Worm (Caenorhabditis elegans) whole organism, young adult: ENCODE measurements around the gene F38E1.3.

Source experiments
- K11D2.4 ChIP-seq: fragments of 200-800 bp; sonication (Bioruptor generic); IDR thresholded peaks from 2 replicates; pipeline ENCODE4 v1.3.6; 2022; ENCODE audit warnings: missing genetic modification reagents, missing genetic modification characterization, missing compliant biosample characterization
- ceh-40 ChIP-seq: fragments of 200-800 bp; sonication (Bioruptor generic); IDR thresholded peaks from 2 replicates; pipeline ENCODE4 v1.3.6; 2022; ENCODE audit warnings: missing genetic modification characterization, missing compliant biosample characterization
- efl-1 ChIP-seq: fragments of 150-350 bp; optimal IDR thresholded peaks from 2 replicates; lab custom pipeline; 2014; ENCODE audit warnings: missing biosample characterization, missing genetic modification reagents, missing genetic modification characterization
- ekl-4 ChIP-seq: fragments of 200-800 bp; sonication (Bioruptor generic); IDR thresholded peaks from 2 replicates; pipeline ENCODE4 v1.3.6; 2022; ENCODE audit warnings: missing genetic modification reagents, missing genetic modification characterization, missing compliant biosample characterization
- lsl-1 ChIP-seq: fragments of 200-800 bp; sonication (Bioruptor generic); optimal IDR thresholded peaks from 2 replicates; lab custom pipeline; 2018; ENCODE audit warnings: mild to moderate bottlenecking, missing genetic modification characterization, moderate library complexity, missing compliant biosample characterization
- madf-10 ChIP-seq: sonication (generic microtip); optimal IDR thresholded peaks from 2 replicates; lab custom pipeline; 2016; ENCODE audit warnings: mild to moderate bottlenecking, missing genetic modification characterization, missing compliant biosample characterization
- madf-6 ChIP-seq: fragments of 200-800 bp; sonication (Bioruptor generic); IDR thresholded peaks from 2 replicates; pipeline ENCODE4 v1.3.6; 2022; ENCODE audit warnings: missing genetic modification reagents, missing genetic modification characterization, missing compliant biosample characterization
- nfya-1 ChIP-seq: sonication (generic microtip); optimal IDR thresholded peaks from 2 replicates; lab custom pipeline; 2017; ENCODE audit warnings: antibody characterized with exemption, missing compliant biosample characterization, missing genetic modification characterization, borderline replicate concordance; ENCODE audit not compliant: insufficient read depth
- snpc-1.3 ChIP-seq: sonication (generic microtip); optimal IDR thresholded peaks from 2 replicates; lab custom pipeline; 2017; ENCODE audit warnings: missing genetic modification characterization, mild to moderate bottlenecking, missing compliant biosample characterization, antibody characterized with exemption, moderate library complexity, missing genotype, missing genetic modification reagents; ENCODE audit not compliant: insufficient read depth
- snpc-4 ChIP-seq, 5 experiments: fragments of 150-350 bp in 1 of 5; sonication (generic microtip) in 4 of 5; optimal IDR thresholded peaks; 2 replicates each; lab custom pipeline; 2014 to 2018; ENCODE audit warnings: missing genetic modification characterization in 5 of 5, missing biosample characterization in 3 of 5, antibody characterized with exemption in 2 of 5, mild to moderate bottlenecking in 2 of 5, missing compliant biosample characterization in 2 of 5, missing genotype in 2 of 5, moderate library complexity in 2 of 5, missing genetic modification reagents in 1 of 5
- unc-130 ChIP-seq: sonication (generic microtip); optimal IDR thresholded peaks from 2 replicates; lab custom pipeline; 2016; ENCODE audit warnings: missing genetic modification reagents, missing genetic modification characterization, missing compliant biosample characterization

DNA sequence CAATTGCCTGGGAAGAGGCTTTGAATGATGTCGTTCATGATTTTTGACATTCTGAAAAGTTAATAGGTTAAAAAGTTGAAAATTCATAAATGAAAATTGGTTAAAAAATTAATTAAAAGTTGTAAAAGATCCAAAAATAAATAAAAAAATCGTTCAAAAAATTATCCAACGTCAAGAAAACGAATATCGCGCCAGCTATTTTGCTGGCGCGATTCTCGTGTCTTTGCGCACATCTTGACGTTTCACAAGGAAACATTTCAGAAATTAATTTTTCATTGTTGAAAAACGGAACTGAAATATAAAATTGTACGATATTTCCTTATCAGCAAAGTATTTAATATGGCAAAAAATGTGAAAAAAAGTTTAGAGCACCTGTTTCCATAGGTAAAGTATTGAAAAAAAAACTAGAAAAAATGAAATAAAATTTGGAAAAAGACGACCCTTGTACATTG, 16.8 kb upstream of the F38E1.3 start, which contains the start of gene mpdu-1:
- TF ChIP-seq snpc-4 (GFP tag; optimal IDR thresholded peaks at IDR 0.05; lab: Kevin White, UChicago) (peak; percentile 28), snpc-4 (tag; optimal IDR thresholded peaks at IDR 0.05; lab: Kevin White, UChicago) (peak in 2 of 4 experiments; percentile 72 to 82), K11D2.4 (GFP tag; lab: Robert Waterston, UW) (no peak), lsl-1 (GFP tag; lab: Kevin White, UChicago) (peak; percentile 42), unc-130 (GFP tag; lab: Kevin White, UChicago) (no peak), madf-10 (tag; lab: Kevin White, UChicago) (no peak), madf-6 (GFP tag; lab: Robert Waterston, UW) (no peak; the same call in 1 of the 2 replicates), ceh-40 (no peak), ekl-4 (GFP tag; lab: Robert Waterston, UW) (no peak), snpc-1.3 (peak; percentile 20), efl-1 (peak; percentile 26), nfya-1 (tag; lab: Kevin White, UChicago) (no peak)
